Fruit fly (Drosophila melanogaster): ENCODE results near the gene CG4815.
"Not testable (repeated sequence)": the region's sequence is repeated elsewhere in the genome, so short reads cannot be mapped to it uniquely, and the experiment has no call there.

Gene CG4815

DNA sequence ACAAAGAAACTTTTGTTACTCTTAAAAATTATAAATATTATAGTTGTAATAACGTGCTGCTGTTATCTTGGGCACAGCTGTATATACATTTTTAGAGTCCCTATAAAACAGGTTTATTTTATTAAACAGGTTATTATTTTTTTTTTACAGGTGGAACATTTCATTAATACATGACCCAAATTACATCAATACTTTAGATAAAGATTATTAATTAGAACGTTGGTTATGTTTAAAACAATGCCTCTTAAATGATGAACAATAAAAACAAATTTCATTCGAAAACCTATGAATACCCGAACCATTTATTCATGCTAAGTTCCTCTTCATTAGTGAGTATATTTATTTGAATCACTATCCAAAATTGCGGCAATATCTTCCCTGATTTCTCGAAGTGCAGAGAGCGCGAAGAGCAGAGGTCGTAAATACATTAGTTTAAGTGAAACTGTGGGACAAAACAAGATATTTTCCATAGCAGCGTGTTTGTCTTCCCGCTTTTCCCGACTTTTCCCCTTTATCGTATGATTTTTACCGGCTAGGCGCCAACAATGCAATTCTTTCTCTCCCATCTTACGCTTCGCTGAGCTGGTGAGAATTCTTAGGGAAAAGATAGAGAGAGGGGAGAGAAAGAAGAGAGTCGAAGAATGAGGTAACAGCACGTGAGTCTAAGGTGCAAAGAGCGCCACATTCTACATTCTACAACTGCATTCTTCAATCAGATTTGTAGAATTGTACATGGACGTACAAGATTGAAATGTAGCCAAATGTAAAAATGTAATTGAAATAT is 1.7 kb downstream of the CG4815 start:
- TF ChIP-seq Hr96 (GFP tag; optimal IDR thresholded peaks at IDR 0.05) = peak; percentile 26
- TF ChIP-seq pad (GFP tag; optimal IDR thresholded peaks at IDR 0.05) = peak; percentile 88
- peak; percentile 58 for TF ChIP-seq CG11617 (GFP tag; optimal IDR thresholded peaks at IDR 0.05)
- peak; percentile 55 for TF ChIP-seq Mnt (GFP tag; optimal IDR thresholded peaks at IDR 0.05)
- TF ChIP-seq CG14711 (tag; optimal IDR thresholded peaks at IDR 0.05) = peak; percentile 5
- peak; percentile 30 for TF ChIP-seq CG5204 (GFP tag; optimal IDR thresholded peaks at IDR 0.05)
- peak; percentile 27 for TF ChIP-seq CG1620 (GFP tag; optimal IDR thresholded peaks at IDR 0.05)
- peak; percentile 63 for TF ChIP-seq CG12768 (GFP tag; optimal IDR thresholded peaks at IDR 0.05)
- no peak for TF ChIP-seq Clk (GFP tag; optimal IDR thresholded peaks at IDR 0.05)
- peak; percentile 3 for TF ChIP-seq CG33017 (tag; optimal IDR thresholded peaks at IDR 0.05)
- TF ChIP-seq CG7101 (tag; optimal IDR thresholded peaks at IDR 0.05) = peak; percentile 3
- TF ChIP-seq ovo (GFP tag; optimal IDR thresholded peaks at IDR 0.05) = no peak
- TF ChIP-seq cic (GFP tag; optimal IDR thresholded peaks at IDR 0.05) = peak; percentile 9
- TF ChIP-seq toe (GFP tag; optimal IDR thresholded peaks at IDR 0.05) = peak; percentile 47
- TF ChIP-seq tj (GFP tag; optimal IDR thresholded peaks at IDR 0.05) = peak; percentile 64
- no peak for TF ChIP-seq cnc (optimal IDR thresholded peaks at IDR 0.05)
- TF ChIP-seq CG7045 (GFP tag; optimal IDR thresholded peaks at IDR 0.05) = peak; percentile 47
- peak; percentile 44 for TF ChIP-seq bab1 (GFP tag; optimal IDR thresholded peaks at IDR 0.05)
- no peak for TF ChIP-seq Crg-1 (GFP tag; optimal IDR thresholded peaks at IDR 0.05)
- peak; percentile 68 for TF ChIP-seq kay (GFP tag; ENCODE audit: borderline replicate concordance)

dm6 chr3R:27988189-27988588 is 2.4 kb downstream of the CG4815 start, which contains the start of gene betaTub97EF:
TSS of gene betaTub97EF (minus strand) at chr3R:27988384.
- TF ChIP-seq kay (GFP tag; ENCODE audit: borderline replicate concordance) = peak; percentile 6
- TF ChIP-seq CG12768 (GFP tag; optimal IDR thresholded peaks at IDR 0.05) = no peak
- no peak for TF ChIP-seq bab1 (GFP tag; optimal IDR thresholded peaks at IDR 0.05)
- TF ChIP-seq CG33017 (tag; optimal IDR thresholded peaks at IDR 0.05) = no peak
- TF ChIP-seq toe (GFP tag; optimal IDR thresholded peaks at IDR 0.05) = no peak
- TF ChIP-seq pad (GFP tag; optimal IDR thresholded peaks at IDR 0.05) = peak; percentile 14
- TF ChIP-seq CG14711 (tag; optimal IDR thresholded peaks at IDR 0.05) = no peak
- TF ChIP-seq CG5204 (GFP tag; optimal IDR thresholded peaks at IDR 0.05) = no peak
- no peak for TF ChIP-seq Crg-1 (GFP tag; optimal IDR thresholded peaks at IDR 0.05)
- peak; percentile 15 for TF ChIP-seq Hr96 (GFP tag; optimal IDR thresholded peaks at IDR 0.05)
- TF ChIP-seq CG11617 (GFP tag; optimal IDR thresholded peaks at IDR 0.05) = no peak
- TF ChIP-seq Mnt (GFP tag; optimal IDR thresholded peaks at IDR 0.05) = peak; percentile 30

dm6 chr3R:27987772-27988171 is 2.8 kb downstream of the CG4815 start:
- TF ChIP-seq Hr96 (GFP tag; optimal IDR thresholded peaks at IDR 0.05) (no peak), tj (GFP tag; optimal IDR thresholded peaks at IDR 0.05) (peak; percentile 22)

DNA sequence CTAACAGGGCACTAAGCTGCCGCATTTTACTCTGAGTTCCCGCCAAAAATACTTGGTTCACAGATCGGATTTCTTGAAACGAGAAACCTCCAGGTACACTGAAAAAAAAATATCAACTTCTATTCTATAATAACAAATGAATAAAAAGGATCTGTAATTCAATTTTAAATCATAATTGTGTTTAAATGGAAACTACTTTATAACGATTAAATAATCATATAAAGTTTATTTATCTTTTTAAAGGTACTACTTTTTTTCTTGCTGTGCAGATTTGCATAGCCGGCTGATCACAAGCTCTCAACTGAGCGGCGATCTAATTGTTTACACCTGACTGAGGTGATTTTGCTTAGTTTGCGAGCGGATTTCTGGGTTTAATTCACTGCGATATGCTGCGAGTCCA is 3.2 kb downstream of the CG4815 start:
- no peak for TF ChIP-seq pad (GFP tag; optimal IDR thresholded peaks at IDR 0.05)
- TF ChIP-seq cnc (optimal IDR thresholded peaks at IDR 0.05) = no peak
- TF ChIP-seq tj (GFP tag; optimal IDR thresholded peaks at IDR 0.05) = peak; percentile 42
- TF ChIP-seq Hr96 (GFP tag; optimal IDR thresholded peaks at IDR 0.05) = no peak
- peak; percentile 36 for TF ChIP-seq CG33017 (tag; optimal IDR thresholded peaks at IDR 0.05)
- TF ChIP-seq CG7101 (tag; optimal IDR thresholded peaks at IDR 0.05) = peak; percentile 78
- TF ChIP-seq CG14711 (tag; optimal IDR thresholded peaks at IDR 0.05) = peak; percentile 78
- TF ChIP-seq Mnt (GFP tag; optimal IDR thresholded peaks at IDR 0.05) = no peak
- peak; percentile 15 for TF ChIP-seq bab1 (GFP tag; optimal IDR thresholded peaks at IDR 0.05)
- no peak for TF ChIP-seq Crg-1 (GFP tag; optimal IDR thresholded peaks at IDR 0.05)
- no peak for TF ChIP-seq toe (GFP tag; optimal IDR thresholded peaks at IDR 0.05)
- no peak for TF ChIP-seq kay (GFP tag; ENCODE audit: borderline replicate concordance)
- TF ChIP-seq CG12768 (GFP tag; optimal IDR thresholded peaks at IDR 0.05) = no peak
- TF ChIP-seq CG1620 (GFP tag; optimal IDR thresholded peaks at IDR 0.05) = no peak
- peak; percentile 63 for TF ChIP-seq CG11617 (GFP tag; optimal IDR thresholded peaks at IDR 0.05)
- peak; percentile 57 for TF ChIP-seq CG7045 (GFP tag; optimal IDR thresholded peaks at IDR 0.05)

DNA sequence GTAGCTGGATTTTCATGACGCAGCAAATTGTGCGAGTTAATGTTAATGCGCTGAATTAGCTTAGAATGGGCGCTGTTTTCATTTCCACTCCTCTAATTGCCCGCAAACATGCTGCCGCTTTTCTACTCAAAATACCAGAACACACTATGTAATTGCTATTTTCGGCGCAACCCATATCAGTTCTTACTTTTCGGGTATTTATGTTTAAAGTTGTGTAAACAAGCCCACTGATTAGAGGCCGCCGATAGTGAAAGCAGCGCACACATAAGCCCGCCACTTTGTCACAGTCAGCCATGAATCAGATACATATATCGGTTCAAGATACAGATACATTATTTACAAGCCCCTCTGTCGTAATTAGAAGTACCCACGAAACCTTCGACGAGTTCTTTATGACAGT is 3.8 kb downstream of the CG4815 start:
- TF ChIP-seq CG1620 (GFP tag; optimal IDR thresholded peaks at IDR 0.05) (no peak), tj (GFP tag; optimal IDR thresholded peaks at IDR 0.05) (peak; percentile 47)

DNA sequence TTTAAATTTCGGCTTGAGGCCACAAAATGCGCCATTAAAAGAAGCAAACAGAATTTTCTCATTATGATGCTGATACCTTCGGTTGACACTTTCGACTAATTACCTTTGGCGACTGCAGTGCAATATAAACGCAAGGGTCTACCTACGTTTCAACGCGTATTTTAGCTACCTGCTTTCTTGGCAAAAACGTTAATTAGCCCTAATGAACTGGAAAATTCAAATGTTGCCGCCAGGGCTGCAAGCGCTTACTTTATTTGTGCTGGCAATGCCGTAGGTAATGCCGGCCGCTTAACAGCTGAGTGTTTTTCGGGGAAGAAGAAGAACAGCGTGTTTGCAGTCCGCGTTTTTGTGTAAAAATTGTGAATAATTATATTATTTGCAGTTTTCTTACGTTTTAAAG is 27.4 kb downstream of the CG4815 start, which contains the start of the genes CG31131 and CG4849:
CG31131 (minus strand) TSS at position 101 of the 400 bp plus-strand sequence.
CG4849 (plus strand) TSS at position 297 of the 400 bp plus-strand sequence.
- not testable (repeated sequence) for TF ChIP-seq tj (GFP tag; optimal IDR thresholded peaks at IDR 0.05); Crg-1 (GFP tag; optimal IDR thresholded peaks at IDR 0.05); CG33017 (tag; optimal IDR thresholded peaks at IDR 0.05)

dm6 chr3R:27960473-27960872 is 30.1 kb downstream of the CG4815 start, which contains the start of gene CG31253:
TSS of gene CG31253 (minus strand) at chr3R:27960573.
- TF ChIP-seq Clk, pad, CG11617 (GFP tag; optimal IDR thresholded peaks at IDR 0.05): not testable (repeated sequence)

Measured in whole organism, adult.